Fruit fly (Drosophila melanogaster): Measurements from ENCODE around the gene Nuf2.
A peak's percentile ranks its signal among the peaks of the same experiment; 100 is the strongest.

The Nuf2 gene

DNA sequence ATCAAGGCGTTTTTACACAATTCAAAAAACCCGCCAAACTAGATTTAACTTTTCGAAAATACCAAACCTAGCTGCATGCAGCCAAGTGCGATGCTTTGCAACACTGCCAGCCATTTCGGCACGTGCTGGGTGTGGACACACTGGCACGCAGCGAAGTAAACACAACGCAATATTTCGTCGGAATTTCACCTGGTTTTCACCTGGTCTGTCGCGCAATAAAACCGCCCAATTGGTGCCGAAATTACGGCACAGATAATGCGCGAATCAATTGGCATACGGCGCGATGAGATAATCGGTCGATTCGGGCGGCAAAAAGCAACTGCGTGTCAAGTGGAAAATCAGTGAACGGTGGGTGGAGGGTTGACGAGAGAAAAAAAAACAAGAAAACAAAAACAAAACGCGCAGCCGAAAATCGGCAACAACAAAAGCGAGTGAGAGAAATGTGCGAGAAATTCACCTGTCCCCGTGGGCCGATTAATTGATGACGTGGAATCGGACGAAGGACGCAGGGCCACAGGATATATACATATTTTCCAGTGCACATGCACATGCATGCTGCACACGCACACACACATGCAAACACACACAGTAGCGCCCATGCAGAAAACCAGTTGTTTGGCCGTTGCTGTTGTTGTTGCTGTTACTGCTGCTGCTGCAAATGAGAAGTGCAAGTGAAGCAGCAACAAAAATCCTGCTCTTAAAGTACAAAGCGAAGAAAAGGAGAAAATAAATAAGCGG is 9.3 kb downstream of the Nuf2 start, which contains the start of gene Mnn1 (continued):
- TF ChIP-seq CG6765 (GFP tag; optimal IDR thresholded peaks at IDR 0.05) = peak; percentile 21
- no peak for TF ChIP-seq Dfd (GFP tag; optimal IDR thresholded peaks at IDR 0.05)
- no peak for TF ChIP-seq Ptx1 (GFP tag; IDR thresholded peaks at IDR 0.05)
- TF ChIP-seq Hmx (GFP tag; optimal IDR thresholded peaks at IDR 0.05) = no peak
- TF ChIP-seq aop (GFP tag; IDR thresholded peaks at IDR 0.05) = no peak
- TF ChIP-seq en (GFP tag; optimal IDR thresholded peaks at IDR 0.05) = no peak
- TF ChIP-seq GATAe (GFP tag; conservative IDR thresholded peaks at IDR 0.05) = no peak
- peak; percentile 51 for TF ChIP-seq tx (GFP tag; optimal IDR thresholded peaks at IDR 0.05)
- peak; percentile 51 for TF ChIP-seq Scr (GFP tag; IDR thresholded peaks at IDR 0.05; ENCODE audit: partially characterized antibody)
- no peak for TF ChIP-seq nom (GFP tag; optimal IDR thresholded peaks at IDR 0.05)
- no peak for TF ChIP-seq ash1 (GFP tag; optimal IDR thresholded peaks at IDR 0.05)
- peak; percentile 98 for TF ChIP-seq E2f2 (GFP tag; IDR thresholded peaks at IDR 0.05)
- TF ChIP-seq pan (optimal IDR thresholded peaks at IDR 0.05) = no peak
- peak in 1 of 2 experiments; percentile 33 for TF ChIP-seq pan (GFP tag; optimal IDR thresholded peaks at IDR 0.05 in 1 of 2, IDR thresholded peaks at IDR 0.05 in 1 of 2)
- no peak for TF ChIP-seq al (GFP tag; IDR thresholded peaks at IDR 0.05)
- TF ChIP-seq ac (GFP tag; optimal IDR thresholded peaks at IDR 0.05) = peak; percentile 34
- TF ChIP-seq CG7963 (GFP tag; IDR thresholded peaks at IDR 0.05; ENCODE audit: partially characterized antibody) = no peak
- TF ChIP-seq br (optimal IDR thresholded peaks at IDR 0.05) = no peak
- TF ChIP-seq so (GFP tag; IDR thresholded peaks at IDR 0.05) = no peak
- TF ChIP-seq Ets65A (GFP tag) = peak; percentile 91
- peak; percentile 47; the same call in 1 of the 2 replicates for TF ChIP-seq sna (GFP tag; IDR thresholded peaks at IDR 0.05; ENCODE audit: partially characterized antibody)
- no peak for TF ChIP-seq CG4707 (GFP tag; optimal IDR thresholded peaks at IDR 0.05)
- no peak for TF ChIP-seq nerfin-2 (GFP tag; IDR thresholded peaks at IDR 0.05; ENCODE audit: partially characterized antibody)
- no peak for TF ChIP-seq Sox100B (GFP tag; optimal IDR thresholded peaks at IDR 0.05)
- no peak for TF ChIP-seq Jarid2 (GFP tag; optimal IDR thresholded peaks at IDR 0.05)
- TF ChIP-seq CG11085 (GFP tag; IDR thresholded peaks at IDR 0.05) = no peak
- TF ChIP-seq eve (GFP tag; optimal IDR thresholded peaks at IDR 0.05) = no peak
- no peak for TF ChIP-seq CG8944 (GFP tag; optimal IDR thresholded peaks at IDR 0.05)
- TF ChIP-seq CoRest (tag; optimal IDR thresholded peaks at IDR 0.05) = no peak
- peak in 1 of 2 experiments; percentile 55 for TF ChIP-seq crp (GFP tag; optimal IDR thresholded peaks at IDR 0.05)
- TF ChIP-seq CG17829 (tag; optimal IDR thresholded peaks at IDR 0.05) = peak; percentile 61
- peak; percentile 56; the same call in 3 of the 4 replicates for TF ChIP-seq Dll (GFP tag; IDR thresholded peaks at IDR 0.05; ENCODE audit: partially characterized antibody)
- TF ChIP-seq h (optimal IDR thresholded peaks at IDR 0.05) = no peak
- TF ChIP-seq gfzf (GFP tag; optimal IDR thresholded peaks at IDR 0.05) = peak; percentile 84
- TF ChIP-seq ttk (GFP tag; IDR thresholded peaks at IDR 0.05) = no peak
- peak; percentile 25; the same call in 1 of the 2 replicates for TF ChIP-seq klu (GFP tag; IDR thresholded peaks at IDR 0.05)
- TF ChIP-seq CG6791 (GFP tag; IDR thresholded peaks at IDR 0.05; ENCODE audit: partially characterized antibody) = peak; percentile 53; the same call in 2 of the 3 replicates
- TF ChIP-seq stc (GFP tag; IDR thresholded peaks at IDR 0.05) = no peak
- TF ChIP-seq Bteb2 (GFP tag; optimal IDR thresholded peaks at IDR 0.05) = peak; percentile 32
- TF ChIP-seq CG6683 (GFP tag; optimal IDR thresholded peaks at IDR 0.05) = no peak
- no peak for TF ChIP-seq CG12236 (GFP tag; optimal IDR thresholded peaks at IDR 0.05)
- TF ChIP-seq CG8478 (optimal IDR thresholded peaks at IDR 0.05) = no peak
- TF ChIP-seq BEAF-32 (GFP tag; optimal IDR thresholded peaks at IDR 0.05) = peak; percentile 46
- peak; percentile 33 for TF ChIP-seq zen (tag; optimal IDR thresholded peaks at IDR 0.05)
- TF ChIP-seq ems (GFP tag; optimal IDR thresholded peaks at IDR 0.05) = peak; percentile 65
- peak; percentile 100 for TF ChIP-seq CG14710 (tag; optimal IDR thresholded peaks at IDR 0.05)
- TF ChIP-seq CG7556 (GFP tag; optimal IDR thresholded peaks at IDR 0.05) = peak; percentile 21
- no peak for TF ChIP-seq Rx (GFP tag; IDR thresholded peaks at IDR 0.05)
- TF ChIP-seq Neu2 (GFP tag; optimal IDR thresholded peaks at IDR 0.05; ENCODE audit: borderline replicate concordance) = no peak
- peak; percentile 99 for TF ChIP-seq YL-1 (GFP tag; optimal IDR thresholded peaks at IDR 0.05)

Data from whole organism, embryonic.